Worm (Caenorhabditis elegans): ENCODE data around the gene Y53F4B.25.

ce11 chrII:15111352-15111751, 24.6 kb upstream of the Y53F4B.25 start:
- TF ChIP-seq him-1 (tag; optimal IDR thresholded peaks at IDR 0.05) (no peak), dao-5 (tag; optimal IDR thresholded peaks at IDR 0.05) (no peak)
